Worm (Caenorhabditis elegans) whole organism, L2 larva: ENCODE measurements around the gene ZK402.5.

Source experiments
- Y55F3AM.14 ChIP-seq: fragments of 200-800 bp; sonication (Bioruptor generic); optimal IDR thresholded peaks from 2 replicates; lab custom pipeline; 2018; ENCODE audit warnings: mild to moderate bottlenecking, missing genetic modification characterization, missing compliant biosample characterization
- ama-1 ChIP-seq: fragments of 150-350 bp; optimal IDR thresholded peaks from 2 replicates; lab custom pipeline; 2018; ENCODE audit warnings: inconsistent platforms
- ceh-16 ChIP-seq: fragments of 150-350 bp; optimal IDR thresholded peaks from 2 replicates; lab custom pipeline; 2014; ENCODE audit warnings: missing biosample characterization, missing genetic modification characterization
- elt-1 ChIP-seq: fragments of 150-350 bp; optimal IDR thresholded peaks from 2 replicates; lab custom pipeline; 2014; ENCODE audit warnings: missing biosample characterization, missing genetic modification characterization
- fos-1 ChIP-seq: fragments of 150-350 bp; optimal IDR thresholded peaks from 2 replicates; lab custom pipeline; 2014; ENCODE audit warnings: missing biosample characterization, missing genetic modification characterization
- nhr-129 ChIP-seq: fragments of 150-350 bp; optimal IDR thresholded peaks from 2 replicates; lab custom pipeline; 2014; ENCODE audit warnings: missing biosample characterization, missing genetic modification characterization
- nhr-237 ChIP-seq: fragments of 150-350 bp; optimal IDR thresholded peaks from 2 replicates; lab custom pipeline; 2014; ENCODE audit warnings: missing biosample characterization, missing genetic modification characterization
- nhr-25 ChIP-seq: fragments of 150-350 bp; sonication (generic microtip); optimal IDR thresholded peaks from 3 replicates; lab custom pipeline; 2014; ENCODE audit warnings: missing biosample characterization, missing genetic modification characterization
- skn-1 ChIP-seq: sonication (generic microtip); optimal IDR thresholded peaks from 2 replicates; lab custom pipeline; 2017; ENCODE audit warnings: missing biosample characterization, missing genetic modification characterization
- unc-39 ChIP-seq: fragments of 150-350 bp; optimal IDR thresholded peaks from 2 replicates; lab custom pipeline; 2014; ENCODE audit warnings: missing biosample characterization, missing genetic modification characterization
- unc-62 ChIP-seq: fragments of 150-350 bp; optimal IDR thresholded peaks from 2 replicates; lab custom pipeline; 2014; ENCODE audit warnings: missing biosample characterization, missing genetic modification reagents, missing genetic modification characterization
- ztf-4 ChIP-seq: fragments of 150-350 bp; optimal IDR thresholded peaks from 2 replicates; lab custom pipeline; 2014; ENCODE audit warnings: missing biosample characterization, missing genetic modification characterization

DNA sequence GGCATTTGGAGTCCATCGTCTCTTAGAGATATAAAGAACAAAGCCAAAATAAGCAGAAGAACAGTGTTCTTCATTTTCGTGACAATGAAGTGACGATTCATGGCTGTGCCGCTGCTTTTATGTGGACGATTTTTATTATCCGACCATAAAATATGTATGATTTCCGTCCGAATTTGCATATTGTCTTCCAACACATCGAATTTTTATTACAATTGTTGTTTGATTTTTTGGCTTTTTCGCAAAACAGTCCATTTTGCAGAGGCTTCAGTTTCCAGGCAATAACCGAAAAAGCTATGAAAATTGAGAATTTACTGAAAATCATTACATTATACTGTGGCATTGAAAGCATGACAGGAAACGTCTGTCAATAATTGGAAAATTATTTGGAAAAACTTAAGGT is 16.6 kb downstream of the ZK402.5 start, which contains the start of gene F56C3.8:
- TF ChIP-seq skn-1 (no peak), fos-1 (tag; lab: Kevin White, UChicago) (no peak), unc-62 (no peak), unc-39 (tag; lab: Kevin White, UChicago) (no peak), ama-1 (lab: Kevin White, UChicago) (no peak), nhr-25 (no peak), ceh-16 (tag; lab: Kevin White, UChicago) (no peak), nhr-129 (tag; lab: Kevin White, UChicago) (no peak), Y55F3AM.14 (GFP tag; lab: Kevin White, UChicago) (no peak), elt-1 (tag; lab: Kevin White, UChicago) (no peak), ztf-4 (tag; lab: Kevin White, UChicago) (no peak), nhr-237 (tag; lab: Kevin White, UChicago) (no peak)
